Worm (Caenorhabditis elegans): ENCODE measurements around the gene meg-4.

DNA sequence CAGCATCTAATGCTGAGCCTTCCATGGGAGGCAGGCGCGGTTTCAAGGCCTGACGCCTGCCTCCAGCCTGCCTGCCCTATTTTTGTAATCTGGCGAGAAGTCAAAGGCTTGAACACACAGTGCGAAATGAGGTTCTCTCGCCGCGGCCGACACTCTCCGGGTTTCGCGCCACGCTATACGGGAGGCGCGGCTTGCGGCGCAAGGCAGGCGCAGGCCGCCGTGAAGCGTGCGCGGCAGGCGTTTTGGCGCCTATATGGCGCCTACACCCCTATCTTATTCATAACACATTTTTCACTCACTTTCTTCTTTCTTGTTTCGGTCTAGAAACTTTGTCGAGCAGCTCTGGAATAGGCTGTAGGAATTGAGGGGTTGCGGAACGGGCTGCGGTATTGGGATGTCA is 20.3 kb downstream of the meg-4 start:
- TF ChIP-seq sea-2 (GFP tag; IDR thresholded peaks at IDR 0.05) (no peak), unc-130 (GFP tag; optimal IDR thresholded peaks at IDR 0.05) (no peak), cebp-1 (GFP tag; IDR thresholded peaks at IDR 0.05) (no peak), cebp-1 (tag; optimal IDR thresholded peaks at IDR 0.05) (no peak), gei-17 (GFP tag; optimal IDR thresholded peaks at IDR 0.05) (no peak)
